Worm (Caenorhabditis elegans) whole organism, young adult: Measurements from ENCODE around the gene prp-9.

Experiments used
- B0035.1 ChIP-seq: sonication (generic microtip); optimal IDR thresholded peaks from 2 replicates; lab custom pipeline; 2016; ENCODE audit warnings: missing genetic modification characterization, mild to moderate bottlenecking, missing compliant biosample characterization, missing genotype, missing genetic modification reagents
- C06A6.2 ChIP-seq: fragments of 200-800 bp; sonication (Bioruptor generic); conservative IDR thresholded peaks from 2 replicates; pipeline ENCODE4 v1.3.6; 2022; ENCODE audit warnings: missing genetic modification characterization, missing compliant biosample characterization
- F10E7.11 ChIP-seq: sonication (generic microtip); optimal IDR thresholded peaks from 2 replicates; lab custom pipeline; 2017; ENCODE audit warnings: mild to moderate bottlenecking, missing genetic modification characterization, moderate library complexity, missing compliant biosample characterization
- F22D6.2 ChIP-seq: sonication (generic microtip); optimal IDR thresholded peaks from 2 replicates; lab custom pipeline; 2016; ENCODE audit warnings: mild to moderate bottlenecking, missing genetic modification characterization, missing compliant biosample characterization
- F39B2.1 ChIP-seq: fragments of 200-800 bp; sonication (Bioruptor generic); IDR thresholded peaks from 2 replicates; pipeline ENCODE4 v1.3.6; 2022; ENCODE audit warnings: missing genetic modification reagents, missing genetic modification characterization, missing compliant biosample characterization
- F52B5.7 ChIP-seq: sonication (generic microtip); optimal IDR thresholded peaks from 2 replicates; lab custom pipeline; 2016; ENCODE audit warnings: mild to moderate bottlenecking, missing genetic modification characterization, missing compliant biosample characterization
- F57A8.1 ChIP-seq: fragments of 200-800 bp; sonication (Bioruptor generic); optimal IDR thresholded peaks from 2 replicates; lab custom pipeline; 2018; ENCODE audit warnings: mild to moderate bottlenecking, missing genetic modification characterization, moderate library complexity, missing compliant biosample characterization
- K12H6.12 ChIP-seq: fragments of 200-800 bp; sonication (Bioruptor generic); optimal IDR thresholded peaks from 2 replicates; lab custom pipeline; 2018; ENCODE audit warnings: mild to moderate bottlenecking, missing genetic modification characterization, missing compliant biosample characterization
- T07F8.4 ChIP-seq: sonication (generic microtip); optimal IDR thresholded peaks from 2 replicates; lab custom pipeline; 2016; ENCODE audit warnings: mild to moderate bottlenecking, missing genetic modification characterization, moderate library complexity, missing compliant biosample characterization
- Y67H2A.10 ChIP-seq: fragments of 200-800 bp; sonication (Bioruptor generic); conservative IDR thresholded peaks from 2 replicates; pipeline ENCODE4 v1.3.6; 2022; ENCODE audit warnings: missing genetic modification reagents, missing genetic modification characterization, missing compliant biosample characterization
- ZK185.1 ChIP-seq: sonication (generic microtip); optimal IDR thresholded peaks from 2 replicates; lab custom pipeline; 2016; ENCODE audit warnings: mild to moderate bottlenecking, missing genetic modification characterization, missing compliant biosample characterization; ENCODE audit not compliant: poor library complexity, severe bottlenecking
- aptf-2 ChIP-seq: fragments of 200-800 bp; sonication (Bioruptor generic); conservative IDR thresholded peaks from 2 replicates; pipeline ENCODE4 v1.3.6; 2022; ENCODE audit warnings: missing genetic modification reagents, missing genetic modification characterization, missing compliant biosample characterization
- attf-6 ChIP-seq: fragments of 200-800 bp; sonication (Bioruptor generic); IDR thresholded peaks from 2 replicates; pipeline ENCODE4 v1.3.6; 2022; ENCODE audit warnings: missing genetic modification reagents, missing genetic modification characterization, missing compliant biosample characterization
- bed-1 ChIP-seq: fragments of 200-800 bp; sonication (Bioruptor generic); IDR thresholded peaks from 2 replicates; pipeline ENCODE4 v1.3.6; 2022; ENCODE audit warnings: missing genetic modification reagents, missing genetic modification characterization, missing compliant biosample characterization
- bed-2 ChIP-seq: fragments of 200-800 bp; sonication (Bioruptor generic); IDR thresholded peaks from 2 replicates; pipeline ENCODE4 v1.3.6; 2022; ENCODE audit warnings: missing genetic modification reagents, missing genetic modification characterization, missing compliant biosample characterization
- cebp-1 ChIP-seq, 2 experiments: fragments of 200-800 bp in 1 of 2; sonication (Bioruptor generic) in 1 of 2; sonication (generic microtip) in 1 of 2; IDR thresholded peaks in 1 of 2; optimal IDR thresholded peaks in 1 of 2; 2 replicates each; pipeline versions ENCODE4 v1.3.6 to Lab custom; 2017 to 2022; ENCODE audit warnings: missing compliant biosample characterization in 2 of 2, missing genetic modification characterization in 2 of 2, mild to moderate bottlenecking in 1 of 2, missing genetic modification reagents in 1 of 2, moderate library complexity in 1 of 2
- cebp-2 ChIP-seq: fragments of 200-800 bp; sonication (Bioruptor generic); IDR thresholded peaks from 2 replicates; pipeline ENCODE4 v1.3.6; 2022; ENCODE audit warnings: missing genetic modification characterization, missing compliant biosample characterization
- ceh-40 ChIP-seq: fragments of 200-800 bp; sonication (Bioruptor generic); IDR thresholded peaks from 2 replicates; pipeline ENCODE4 v1.3.6; 2022; ENCODE audit warnings: missing genetic modification characterization, missing compliant biosample characterization
- ceh-58 ChIP-seq: fragments of 200-800 bp; sonication (Bioruptor generic); IDR thresholded peaks from 2 replicates; pipeline ENCODE4 v1.3.6; 2022; ENCODE audit warnings: missing genetic modification characterization, missing compliant biosample characterization
- ceh-91 ChIP-seq: fragments of 200-800 bp; sonication (Bioruptor generic); IDR thresholded peaks from 2 replicates; pipeline ENCODE4 v1.3.6; 2022; ENCODE audit warnings: missing genetic modification reagents, missing genetic modification characterization, missing compliant biosample characterization
- dox-1 ChIP-seq: fragments of 200-800 bp; sonication (Bioruptor generic); IDR thresholded peaks from 2 replicates; pipeline ENCODE4 v1.3.6; 2022; ENCODE audit warnings: missing genetic modification reagents, missing genetic modification characterization, missing compliant biosample characterization
- efl-1 ChIP-seq: fragments of 150-350 bp; optimal IDR thresholded peaks from 2 replicates; lab custom pipeline; 2014; ENCODE audit warnings: missing biosample characterization, missing genetic modification reagents, missing genetic modification characterization
- egrh-3 ChIP-seq: fragments of 200-800 bp; sonication (Bioruptor generic); IDR thresholded peaks from 2 replicates; pipeline ENCODE4 v1.3.6; 2022; ENCODE audit warnings: missing genetic modification reagents, missing genetic modification characterization, missing compliant biosample characterization
- ekl-4 ChIP-seq: fragments of 200-800 bp; sonication (Bioruptor generic); IDR thresholded peaks from 2 replicates; pipeline ENCODE4 v1.3.6; 2022; ENCODE audit warnings: missing genetic modification reagents, missing genetic modification characterization, missing compliant biosample characterization
- fkh-3 ChIP-seq: sonication (generic microtip); optimal IDR thresholded peaks from 2 replicates; lab custom pipeline; 2016; ENCODE audit warnings: mild to moderate bottlenecking, missing genetic modification characterization, missing compliant biosample characterization
- gei-17 ChIP-seq: fragments of 200-800 bp; sonication (Bioruptor generic); optimal IDR thresholded peaks from 2 replicates; lab custom pipeline; 2018; ENCODE audit warnings: mild to moderate bottlenecking, missing genetic modification characterization, missing compliant biosample characterization
- hlh-26 ChIP-seq: fragments of 200-800 bp; sonication (Bioruptor generic); conservative IDR thresholded peaks from 2 replicates; pipeline ENCODE4 v1.3.6; 2022; ENCODE audit warnings: missing genetic modification reagents, missing genetic modification characterization, missing compliant biosample characterization
- hmg-1.2 ChIP-seq: fragments of 200-800 bp; sonication (Bioruptor generic); IDR thresholded peaks from 2 replicates; pipeline ENCODE4 v1.3.6; 2022; ENCODE audit warnings: missing genetic modification reagents, missing genetic modification characterization, missing compliant biosample characterization
- hmg-20 ChIP-seq: fragments of 200-800 bp; sonication (Bioruptor generic); IDR thresholded peaks from 2 replicates; pipeline ENCODE4 v1.3.6; 2022; ENCODE audit warnings: missing genetic modification reagents, missing genetic modification characterization, missing compliant biosample characterization
- hsf-1 ChIP-seq: fragments of 200-800 bp; sonication (Bioruptor generic); IDR thresholded peaks from 2 replicates; pipeline ENCODE4 v1.3.6; 2022; ENCODE audit warnings: missing genetic modification reagents, missing genetic modification characterization, missing compliant biosample characterization
- let-526 ChIP-seq: fragments of 200-800 bp; sonication (Bioruptor generic); IDR thresholded peaks from 2 replicates; pipeline ENCODE4 v1.3.6; 2022; ENCODE audit warnings: missing genetic modification reagents, missing genetic modification characterization, missing compliant biosample characterization
- let-607 ChIP-seq, 2 experiments: fragments of 200-800 bp in 1 of 2; sonication (Bioruptor generic) in 1 of 2; sonication (generic microtip) in 1 of 2; optimal IDR thresholded peaks; 2 replicates each; lab custom pipeline; 2016 to 2018; ENCODE audit warnings: mild to moderate bottlenecking in 2 of 2, missing compliant biosample characterization in 2 of 2, missing genetic modification characterization in 2 of 2, moderate library complexity in 2 of 2, missing genotype in 1 of 2
- lin-35 ChIP-seq, 3 experiments: fragments of 150-350 bp in 2 of 3; sonication (generic microtip) in 1 of 3; optimal IDR thresholded peaks; 2 replicates each; lab custom pipeline; 2014 to 2018; ENCODE audit warnings: missing biosample characterization in 3 of 3, missing genetic modification characterization in 3 of 3, missing genetic modification reagents in 3 of 3
- lin-40 ChIP-seq: sonication (generic microtip); optimal IDR thresholded peaks from 2 replicates; lab custom pipeline; 2016; ENCODE audit warnings: missing genetic modification characterization, mild to moderate bottlenecking, missing compliant biosample characterization, missing genotype, missing genetic modification reagents
- madf-10 ChIP-seq: sonication (generic microtip); optimal IDR thresholded peaks from 2 replicates; lab custom pipeline; 2016; ENCODE audit warnings: mild to moderate bottlenecking, missing genetic modification characterization, missing compliant biosample characterization
- madf-3 ChIP-seq: fragments of 200-800 bp; sonication (Bioruptor generic); IDR thresholded peaks from 2 replicates; pipeline ENCODE4 v1.3.6; 2022; ENCODE audit warnings: missing genetic modification reagents, missing genetic modification characterization, missing compliant biosample characterization
- madf-6 ChIP-seq: fragments of 200-800 bp; sonication (Bioruptor generic); IDR thresholded peaks from 2 replicates; pipeline ENCODE4 v1.3.6; 2022; ENCODE audit warnings: missing genetic modification reagents, missing genetic modification characterization, missing compliant biosample characterization
- mcd-1 ChIP-seq: fragments of 200-800 bp; sonication (Bioruptor generic); IDR thresholded peaks from 2 replicates; pipeline ENCODE4 v1.3.6; 2022; ENCODE audit warnings: missing genetic modification reagents, missing genetic modification characterization, missing compliant biosample characterization
- mxl-1 ChIP-seq: sonication (generic microtip); optimal IDR thresholded peaks from 2 replicates; lab custom pipeline; 2016; ENCODE audit warnings: missing genetic modification characterization, missing compliant biosample characterization
- nhr-90 ChIP-seq: sonication (generic microtip); optimal IDR thresholded peaks from 2 replicates; lab custom pipeline; 2016; ENCODE audit warnings: missing genotype, mild to moderate bottlenecking, missing genetic modification characterization, missing compliant biosample characterization
- rcor-1 ChIP-seq: fragments of 200-800 bp; sonication (Bioruptor generic); IDR thresholded peaks from 2 replicates; pipeline ENCODE4 v1.3.6; 2022; ENCODE audit warnings: missing genetic modification reagents, missing genetic modification characterization, missing compliant biosample characterization
- rec-8 ChIP-seq, 2 experiments: sonication (generic microtip); optimal IDR thresholded peaks; 2 replicates each; lab custom pipeline; 2016; ENCODE audit warnings: mild to moderate bottlenecking in 2 of 2, missing genetic modification characterization in 2 of 2, missing genetic modification reagents in 2 of 2, missing genotype in 2 of 2, missing biosample characterization in 1 of 2, missing compliant biosample characterization in 1 of 2, moderate library complexity in 1 of 2
- sea-2 ChIP-seq: fragments of 200-800 bp; sonication (Bioruptor generic); IDR thresholded peaks from 2 replicates; pipeline ENCODE4 v1.3.6; 2022; ENCODE audit warnings: missing genetic modification characterization, missing compliant biosample characterization
- snpc-1.1 ChIP-seq: sonication (generic microtip); optimal IDR thresholded peaks from 2 replicates; lab custom pipeline; 2017; ENCODE audit warnings: missing genetic modification characterization, mild to moderate bottlenecking, missing compliant biosample characterization, antibody characterized with exemption, moderate library complexity, missing genotype, missing genetic modification reagents; ENCODE audit not compliant: insufficient read depth
- snpc-1.3 ChIP-seq: sonication (generic microtip); optimal IDR thresholded peaks from 2 replicates; lab custom pipeline; 2017; ENCODE audit warnings: missing genetic modification characterization, mild to moderate bottlenecking, missing compliant biosample characterization, antibody characterized with exemption, moderate library complexity, missing genotype, missing genetic modification reagents; ENCODE audit not compliant: insufficient read depth
- tbx-9 ChIP-seq: sonication (generic microtip); optimal IDR thresholded peaks from 2 replicates; lab custom pipeline; 2016; ENCODE audit warnings: borderline replicate concordance, missing genetic modification characterization, inconsistent platforms, missing compliant biosample characterization
- xnd-1 ChIP-seq: sonication (generic microtip); optimal IDR thresholded peaks from 2 replicates; lab custom pipeline; 2016; ENCODE audit warnings: missing genotype, missing genetic modification reagents, missing genetic modification characterization, missing compliant biosample characterization
- ztf-28 ChIP-seq: fragments of 200-800 bp; sonication (Bioruptor generic); IDR thresholded peaks from 2 replicates; pipeline ENCODE4 v1.3.6; 2022; ENCODE audit warnings: missing genetic modification reagents, missing genetic modification characterization, missing compliant biosample characterization

Gene prp-9

DNA sequence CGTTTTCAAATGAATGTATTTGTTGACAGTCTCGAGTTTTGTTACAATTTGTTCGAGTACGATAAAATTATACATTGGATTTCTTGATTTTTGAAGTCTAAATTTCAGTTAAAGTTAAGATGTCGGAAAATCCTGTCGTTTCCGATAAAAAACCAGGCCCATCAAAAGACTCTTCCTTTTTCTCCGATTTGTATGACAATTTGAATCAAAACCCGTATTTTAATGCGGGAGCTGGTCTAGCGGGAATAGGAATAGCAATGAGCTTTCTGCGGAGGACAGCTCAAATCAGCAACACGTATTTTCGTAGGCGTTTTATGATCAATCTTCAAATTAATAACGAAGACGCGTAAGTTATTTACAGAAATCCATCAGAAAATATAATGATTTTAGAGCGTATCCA, 45.8 kb upstream of the prp-9 start, which contains the start of gene bcs-1 (continued):
- TF ChIP-seq dox-1 (no peak), ceh-58 (GFP tag; lab: Robert Waterston, UW) (no peak), ZK185.1 (no peak), hsf-1 (GFP tag; lab: Robert Waterston, UW) (no peak), ztf-28 (GFP tag; lab: Robert Waterston, UW) (no peak), efl-1 (no peak), F57A8.1 (GFP tag; lab: Kevin White, UChicago) (no peak), aptf-2 (GFP tag; lab: Robert Waterston, UW) (no peak), hmg-1.2 (GFP tag; lab: Robert Waterston, UW) (no peak), hlh-26 (GFP tag; lab: Robert Waterston, UW) (no peak), mxl-1 (tag; lab: Kevin White, UChicago) (no peak), sea-2 (GFP tag; lab: Robert Waterston, UW) (no peak), madf-10 (tag; lab: Kevin White, UChicago) (no peak), let-607 (tag; optimal IDR thresholded peaks at IDR 0.05; lab: Kevin White, UChicago) (no peak), madf-3 (0 out of 2 replicates have a peak, but pooled peaks have one; percentile 67), egrh-3 (no peak), Y67H2A.10 (GFP tag; lab: Robert Waterston, UW) (no peak), madf-6 (GFP tag; lab: Robert Waterston, UW) (peak; percentile 70; the same call in 1 of the 2 replicates), gei-17 (GFP tag; lab: Kevin White, UChicago) (no peak), cebp-1 (GFP tag; IDR thresholded peaks at IDR 0.05; lab: Robert Waterston, UW) (no peak), cebp-1 (tag; optimal IDR thresholded peaks at IDR 0.05; lab: Kevin White, UChicago) (no peak), rec-8 (tag; optimal IDR thresholded peaks at IDR 0.05; lab: Kevin White, UChicago) (no peak), bed-2 (no peak), F10E7.11 (tag; lab: Kevin White, UChicago) (no peak), ceh-40 (GFP tag; lab: Robert Waterston, UW) (no peak), snpc-1.3 (tag; lab: Kevin White, UChicago) (no peak), snpc-1.1 (peak; percentile 36), rcor-1 (GFP tag; lab: Robert Waterston, UW) (no peak), lin-35 (GFP tag; optimal IDR thresholded peaks at IDR 0.05; lab: Kevin White, UChicago) (no peak), T07F8.4 (tag; lab: Kevin White, UChicago) (no peak), C06A6.2 (no peak), tbx-9 (tag; lab: Kevin White, UChicago) (no peak), B0035.1 (tag; lab: Kevin White, UChicago) (no peak), ceh-91 (GFP tag; lab: Robert Waterston, UW) (0 out of 2 replicates have a peak, but pooled peaks have one; percentile 10), ekl-4 (0 out of 2 replicates have a peak, but pooled peaks have one; percentile 20), cebp-2 (no peak), mcd-1 (GFP tag; lab: Robert Waterston, UW) (no peak), F52B5.7 (tag; lab: Kevin White, UChicago) (no peak), K12H6.12 (tag; lab: Kevin White, UChicago) (no peak), attf-6 (GFP tag; lab: Robert Waterston, UW) (peak; percentile 42), fkh-3 (no peak), bed-1 (GFP tag; lab: Robert Waterston, UW) (no peak), F39B2.1 (GFP tag; lab: Robert Waterston, UW) (0 out of 2 replicates have a peak, but pooled peaks have one; percentile 44), let-526 (GFP tag; lab: Robert Waterston, UW) (no peak), F22D6.2 (no peak), nhr-90 (tag; lab: Kevin White, UChicago) (no peak), xnd-1 (tag; lab: Kevin White, UChicago) (no peak), lin-40 (tag; lab: Kevin White, UChicago) (no peak), hmg-20 (GFP tag; lab: Robert Waterston, UW) (no peak)
